Worm (Caenorhabditis elegans) whole organism, young adult: Measurements from ENCODE around the gene M110.9.

ENCODE experiments used
- B0019.2 ChIP-seq: fragments of 200-800 bp; sonication (Bioruptor generic); conservative IDR thresholded peaks from 2 replicates; pipeline ENCODE4 v1.3.6; 2022; ENCODE audit warnings: missing genetic modification reagents, missing genetic modification characterization, missing compliant biosample characterization
- C06A6.2 ChIP-seq: fragments of 200-800 bp; sonication (Bioruptor generic); conservative IDR thresholded peaks from 2 replicates; pipeline ENCODE4 v1.3.6; 2022; ENCODE audit warnings: missing genetic modification characterization, missing compliant biosample characterization
- F23B12.7 ChIP-seq: sonication (generic microtip); optimal IDR thresholded peaks from 2 replicates; lab custom pipeline; 2017; ENCODE audit warnings: missing genetic modification characterization, mild to moderate bottlenecking, missing compliant biosample characterization, antibody characterized with exemption, moderate library complexity; ENCODE audit not compliant: insufficient read depth
- F37B4.10 ChIP-seq: fragments of 200-800 bp; sonication (Bioruptor generic); IDR thresholded peaks from 2 replicates; pipeline ENCODE4 v1.3.6; 2022; ENCODE audit warnings: missing genetic modification characterization, missing compliant biosample characterization
- T07F8.4 ChIP-seq: sonication (generic microtip); optimal IDR thresholded peaks from 2 replicates; lab custom pipeline; 2016; ENCODE audit warnings: mild to moderate bottlenecking, missing genetic modification characterization, moderate library complexity, missing compliant biosample characterization
- Y53G8AR.9 ChIP-seq: fragments of 200-800 bp; sonication (Bioruptor generic); conservative IDR thresholded peaks from 2 replicates; pipeline ENCODE4 v1.3.6; 2022; ENCODE audit warnings: missing genetic modification reagents, missing genetic modification characterization, missing compliant biosample characterization
- Y67H2A.10 ChIP-seq: fragments of 200-800 bp; sonication (Bioruptor generic); conservative IDR thresholded peaks from 2 replicates; pipeline ENCODE4 v1.3.6; 2022; ENCODE audit warnings: missing genetic modification reagents, missing genetic modification characterization, missing compliant biosample characterization
- aptf-2 ChIP-seq: fragments of 200-800 bp; sonication (Bioruptor generic); conservative IDR thresholded peaks from 2 replicates; pipeline ENCODE4 v1.3.6; 2022; ENCODE audit warnings: missing genetic modification reagents, missing genetic modification characterization, missing compliant biosample characterization
- atf-7 ChIP-seq: sonication (generic microtip); optimal IDR thresholded peaks from 2 replicates; lab custom pipeline; 2017; ENCODE audit warnings: mild to moderate bottlenecking, missing genetic modification characterization, missing compliant biosample characterization
- bed-2 ChIP-seq: fragments of 200-800 bp; sonication (Bioruptor generic); IDR thresholded peaks from 2 replicates; pipeline ENCODE4 v1.3.6; 2022; ENCODE audit warnings: missing genetic modification reagents, missing genetic modification characterization, missing compliant biosample characterization
- ceh-27 ChIP-seq: fragments of 200-800 bp; sonication (Bioruptor generic); optimal IDR thresholded peaks from 2 replicates; lab custom pipeline; 2018; ENCODE audit warnings: mild to moderate bottlenecking, missing genetic modification characterization, moderate library complexity, missing compliant biosample characterization
- ceh-91 ChIP-seq: fragments of 200-800 bp; sonication (Bioruptor generic); IDR thresholded peaks from 2 replicates; pipeline ENCODE4 v1.3.6; 2022; ENCODE audit warnings: missing genetic modification reagents, missing genetic modification characterization, missing compliant biosample characterization
- dpff-1 ChIP-seq: sonication (generic microtip); optimal IDR thresholded peaks from 2 replicates; lab custom pipeline; 2017; ENCODE audit warnings: mild to moderate bottlenecking, missing genetic modification characterization, missing compliant biosample characterization
- egl-44 ChIP-seq: fragments of 200-800 bp; sonication (Bioruptor generic); IDR thresholded peaks from 2 replicates; pipeline ENCODE4 v1.3.6; 2022; ENCODE audit warnings: missing genetic modification reagents, missing genetic modification characterization, missing compliant biosample characterization
- egrh-3 ChIP-seq: fragments of 200-800 bp; sonication (Bioruptor generic); IDR thresholded peaks from 2 replicates; pipeline ENCODE4 v1.3.6; 2022; ENCODE audit warnings: missing genetic modification reagents, missing genetic modification characterization, missing compliant biosample characterization
- hmg-20 ChIP-seq: fragments of 200-800 bp; sonication (Bioruptor generic); IDR thresholded peaks from 2 replicates; pipeline ENCODE4 v1.3.6; 2022; ENCODE audit warnings: missing genetic modification reagents, missing genetic modification characterization, missing compliant biosample characterization
- hrde-1 ChIP-seq: sonication (generic microtip); optimal IDR thresholded peaks from 2 replicates; lab custom pipeline; 2016; ENCODE audit warnings: missing genetic modification characterization, mild to moderate bottlenecking, missing compliant biosample characterization, moderate library complexity, missing genotype, missing genetic modification reagents, borderline replicate concordance
- hsf-1 ChIP-seq: fragments of 200-800 bp; sonication (Bioruptor generic); IDR thresholded peaks from 2 replicates; pipeline ENCODE4 v1.3.6; 2022; ENCODE audit warnings: missing genetic modification reagents, missing genetic modification characterization, missing compliant biosample characterization
- let-607 ChIP-seq, 2 experiments: fragments of 200-800 bp in 1 of 2; sonication (Bioruptor generic) in 1 of 2; sonication (generic microtip) in 1 of 2; optimal IDR thresholded peaks; 2 replicates each; lab custom pipeline; 2016 to 2018; ENCODE audit warnings: mild to moderate bottlenecking in 2 of 2, missing compliant biosample characterization in 2 of 2, missing genetic modification characterization in 2 of 2, moderate library complexity in 2 of 2, missing genotype in 1 of 2
- lin-26 ChIP-seq: fragments of 200-800 bp; sonication (Bioruptor generic); IDR thresholded peaks from 2 replicates; pipeline ENCODE4 v1.3.6; 2022; ENCODE audit warnings: missing genetic modification reagents, missing genetic modification characterization, missing compliant biosample characterization
- lin-40 ChIP-seq: sonication (generic microtip); optimal IDR thresholded peaks from 2 replicates; lab custom pipeline; 2016; ENCODE audit warnings: missing genetic modification characterization, mild to moderate bottlenecking, missing compliant biosample characterization, missing genotype, missing genetic modification reagents
- lir-1 ChIP-seq: fragments of 200-800 bp; sonication (Bioruptor generic); conservative IDR thresholded peaks from 2 replicates; pipeline ENCODE4 v1.3.6; 2022; ENCODE audit warnings: missing genetic modification reagents, missing genetic modification characterization, missing compliant biosample characterization
- madf-3 ChIP-seq: fragments of 200-800 bp; sonication (Bioruptor generic); IDR thresholded peaks from 2 replicates; pipeline ENCODE4 v1.3.6; 2022; ENCODE audit warnings: missing genetic modification reagents, missing genetic modification characterization, missing compliant biosample characterization
- madf-8 ChIP-seq: fragments of 200-800 bp; sonication (Bioruptor generic); conservative IDR thresholded peaks from 2 replicates; pipeline ENCODE4 v1.3.6; 2022; ENCODE audit warnings: missing genetic modification reagents, missing genetic modification characterization, missing compliant biosample characterization
- mcd-1 ChIP-seq: fragments of 200-800 bp; sonication (Bioruptor generic); IDR thresholded peaks from 2 replicates; pipeline ENCODE4 v1.3.6; 2022; ENCODE audit warnings: missing genetic modification reagents, missing genetic modification characterization, missing compliant biosample characterization
- nfya-1 ChIP-seq: sonication (generic microtip); optimal IDR thresholded peaks from 2 replicates; lab custom pipeline; 2017; ENCODE audit warnings: antibody characterized with exemption, missing compliant biosample characterization, missing genetic modification characterization, borderline replicate concordance; ENCODE audit not compliant: insufficient read depth
- pbrm-1 ChIP-seq: fragments of 200-800 bp; sonication (Bioruptor generic); IDR thresholded peaks from 2 replicates; pipeline ENCODE4 v1.3.6; 2022; ENCODE audit warnings: missing genetic modification reagents, missing genetic modification characterization, missing compliant biosample characterization
- snpc-1.1 ChIP-seq: sonication (generic microtip); optimal IDR thresholded peaks from 2 replicates; lab custom pipeline; 2017; ENCODE audit warnings: missing genetic modification characterization, mild to moderate bottlenecking, missing compliant biosample characterization, antibody characterized with exemption, moderate library complexity, missing genotype, missing genetic modification reagents; ENCODE audit not compliant: insufficient read depth
- snpc-1.3 ChIP-seq: sonication (generic microtip); optimal IDR thresholded peaks from 2 replicates; lab custom pipeline; 2017; ENCODE audit warnings: missing genetic modification characterization, mild to moderate bottlenecking, missing compliant biosample characterization, antibody characterized with exemption, moderate library complexity, missing genotype, missing genetic modification reagents; ENCODE audit not compliant: insufficient read depth
- snpc-3.4 ChIP-seq: sonication (generic microtip); optimal IDR thresholded peaks from 2 replicates; lab custom pipeline; 2017; ENCODE audit warnings: missing genetic modification characterization, mild to moderate bottlenecking, missing compliant biosample characterization, antibody characterized with exemption, moderate library complexity, missing genotype, missing genetic modification reagents
- unc-130 ChIP-seq: sonication (generic microtip); optimal IDR thresholded peaks from 2 replicates; lab custom pipeline; 2016; ENCODE audit warnings: missing genetic modification reagents, missing genetic modification characterization, missing compliant biosample characterization
- xnd-1 ChIP-seq: sonication (generic microtip); optimal IDR thresholded peaks from 2 replicates; lab custom pipeline; 2016; ENCODE audit warnings: missing genotype, missing genetic modification reagents, missing genetic modification characterization, missing compliant biosample characterization
- zim-3 ChIP-seq: sonication (generic microtip); optimal IDR thresholded peaks from 2 replicates; lab custom pipeline; 2017; ENCODE audit warnings: mild to moderate bottlenecking, missing genetic modification characterization, moderate library complexity, missing compliant biosample characterization
- ztf-18 ChIP-seq: sonication (generic microtip); optimal IDR thresholded peaks from 2 replicates; lab custom pipeline; 2016; ENCODE audit warnings: missing genotype, mild to moderate bottlenecking, missing genetic modification characterization, missing compliant biosample characterization
- ztf-26 ChIP-seq: sonication (generic microtip); optimal IDR thresholded peaks from 2 replicates; lab custom pipeline; 2017; ENCODE audit warnings: missing genetic modification characterization, missing compliant biosample characterization

The M110.9 gene

DNA sequence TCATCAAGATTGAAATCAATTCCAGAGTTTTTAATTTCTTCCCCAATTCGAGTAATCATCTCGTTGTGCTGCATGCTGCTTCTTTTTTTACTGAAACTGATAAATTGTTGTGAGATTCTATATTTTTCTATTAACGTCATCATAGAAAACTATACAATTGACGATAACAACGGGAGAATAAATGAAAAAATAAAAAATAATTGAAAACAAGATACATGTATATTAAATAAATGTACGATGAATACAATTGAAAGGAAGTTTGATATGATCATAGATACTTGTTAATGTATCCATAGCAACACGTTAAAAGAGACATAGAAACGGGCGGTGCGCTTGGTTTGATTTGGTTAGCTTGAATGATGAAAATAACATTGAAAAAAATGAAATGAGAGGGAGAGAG, 40.6 kb upstream of the M110.9 start, which contains the start of gene T05C12.8:
Gene T05C12.8 (minus strand): TSS at position 101 of the 400 bp plus-strand sequence.
- TF ChIP-seq snpc-3.4 (no peak), hmg-20 (no peak), C06A6.2 (GFP tag; lab: Robert Waterston, UW) (no peak), hsf-1 (no peak), let-607 (tag; optimal IDR thresholded peaks at IDR 0.05; lab: Kevin White, UChicago) (no peak), ceh-91 (GFP tag; lab: Robert Waterston, UW) (no peak), ceh-27 (GFP tag; lab: Kevin White, UChicago) (no peak), madf-8 (GFP tag; lab: Robert Waterston, UW) (no peak), zim-3 (tag; lab: Kevin White, UChicago) (no peak), bed-2 (GFP tag; lab: Robert Waterston, UW) (no peak), ztf-18 (tag; lab: Kevin White, UChicago) (no peak), unc-130 (GFP tag; lab: Kevin White, UChicago) (no peak), madf-3 (no peak)

- TF ChIP-seq snpc-1.1 (tag; lab: Kevin White, UChicago), result no peak
- no peak for TF ChIP-seq Y67H2A.10 (GFP tag; lab: Robert Waterston, UW)
- TF ChIP-seq mcd-1 (GFP tag; lab: Robert Waterston, UW), result no peak
These were observed 38.0 kb upstream of the M110.9 start, which contains the start of gene T05C12.9 for ce11 chrII:8193126-8193525. TSS of gene T05C12.9 (minus strand) at chrII:8193226.

- TF ChIP-seq F23B12.7 (tag; lab: Kevin White, UChicago), result no peak
- TF ChIP-seq F37B4.10, result no peak
- no peak for TF ChIP-seq egl-44 (GFP tag; lab: Robert Waterston, UW)
- TF ChIP-seq atf-7, result no peak
- no peak for TF ChIP-seq aptf-2 (GFP tag; lab: Robert Waterston, UW)
- TF ChIP-seq lin-26, result no peak
- no peak for TF ChIP-seq snpc-1.3 (tag; lab: Kevin White, UChicago)
- no peak for TF ChIP-seq hrde-1 (tag; lab: Kevin White, UChicago)
These were observed 37.2 kb upstream of the M110.9 start for ce11 chrII:8193922-8194321.

- TF ChIP-seq C06A6.2 (GFP tag; lab: Robert Waterston, UW), result no peak
- no peak for TF ChIP-seq T07F8.4 (tag; lab: Kevin White, UChicago)
- no peak for TF ChIP-seq egrh-3 (GFP tag; lab: Robert Waterston, UW)
- no peak for TF ChIP-seq lin-40 (tag; lab: Kevin White, UChicago)
- TF ChIP-seq Y53G8AR.9, result no peak
- no peak for TF ChIP-seq zim-3 (tag; lab: Kevin White, UChicago)
- TF ChIP-seq B0019.2 (GFP tag; lab: Robert Waterston, UW), result no peak
- no peak for TF ChIP-seq egl-44 (GFP tag; lab: Robert Waterston, UW)
- no peak for TF ChIP-seq ztf-26 (tag; lab: Kevin White, UChicago)
- no peak for TF ChIP-seq lir-1 (GFP tag; lab: Robert Waterston, UW)
- TF ChIP-seq xnd-1 (tag; lab: Kevin White, UChicago), result no peak
- no peak for TF ChIP-seq dpff-1 (tag; lab: Kevin White, UChicago)
- no peak for TF ChIP-seq let-607 (tag; optimal IDR thresholded peaks at IDR 0.05; lab: Kevin White, UChicago)
- no peak for TF ChIP-seq pbrm-1
- TF ChIP-seq nfya-1 (tag; lab: Kevin White, UChicago), result no peak
- no peak for TF ChIP-seq madf-8 (GFP tag; lab: Robert Waterston, UW)
These were observed 32.6 kb upstream of the M110.9 start, which contains the start of gene qua-1 for ce11 chrII:8198503-8198902. TSS of gene qua-1 (plus strand) at chrII:8198803.
